Worm (Caenorhabditis elegans): Measurements from ENCODE around the gene ZK418.7.

Gene ZK418.7

DNA sequence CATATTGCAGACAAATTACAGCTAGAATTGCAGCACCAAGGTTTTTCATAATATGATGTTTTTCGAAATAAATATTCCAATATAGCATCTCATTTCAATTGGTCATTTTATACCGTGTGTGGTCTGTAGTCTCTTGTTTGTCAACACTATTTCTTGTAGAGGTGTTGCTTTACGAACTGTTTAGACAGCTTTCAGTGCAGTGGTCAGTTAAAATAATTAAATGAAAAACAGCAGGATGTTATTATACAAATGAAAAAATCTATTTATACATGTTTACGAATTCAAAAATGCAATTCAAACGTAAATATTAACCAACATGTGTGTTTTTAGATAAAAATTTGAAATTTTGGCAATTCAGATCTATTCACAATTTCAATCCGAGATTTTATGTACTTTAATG lies 31.2 kb upstream of the ZK418.7 start, which contains the start of gene B0280.7:
B0280.7 (minus strand) TSS at position 101 of the 400 bp plus-strand sequence.
- TF ChIP-seq ama-1 (optimal IDR thresholded peaks at IDR 0.05): no peak

DNA sequence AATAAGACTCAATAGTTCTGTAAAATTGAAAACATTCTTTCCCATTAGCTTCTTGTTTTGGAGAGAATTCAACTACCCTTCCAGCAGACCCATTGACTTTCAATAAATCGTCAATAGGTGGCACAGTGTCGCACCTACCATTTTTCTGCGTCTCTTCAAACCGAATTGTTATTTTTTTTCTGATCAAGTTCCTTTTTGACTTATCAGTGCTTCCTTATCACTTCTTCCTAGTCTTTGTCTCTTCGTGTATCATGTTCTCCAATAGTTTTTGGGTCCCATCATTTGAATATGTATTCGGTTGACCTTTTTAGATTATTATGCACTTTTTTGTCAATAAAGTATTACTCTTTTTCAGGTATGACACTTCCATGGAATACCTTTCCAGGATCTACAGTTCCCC lies 27.4 kb upstream of the ZK418.7 start, which contains the start of gene odd-1:
odd-1 (plus strand) TSS at position 349 of the 400 bp plus-strand sequence.
- no peak for TF ChIP-seq flt-1 (GFP tag; IDR thresholded peaks at IDR 0.05)
- TF ChIP-seq hmbx-1 (tag; optimal IDR thresholded peaks at IDR 0.05): no peak
- TF ChIP-seq tbx-37 (GFP tag; conservative IDR thresholded peaks at IDR 0.05): no peak
- TF ChIP-seq B0310.2 (tag; optimal IDR thresholded peaks at IDR 0.05): no peak
- TF ChIP-seq scrt-1 (GFP tag; IDR thresholded peaks at IDR 0.05): no peak
- no peak for TF ChIP-seq hnd-1 (tag; optimal IDR thresholded peaks at IDR 0.05)
- TF ChIP-seq ceh-13 (GFP tag; optimal IDR thresholded peaks at IDR 0.05): no peak
- no peak for TF ChIP-seq tra-4 (tag; optimal IDR thresholded peaks at IDR 0.05)
- no peak for TF ChIP-seq F13C5.2 (tag; optimal IDR thresholded peaks at IDR 0.05)
- no peak for TF ChIP-seq pes-1 (GFP tag; IDR thresholded peaks at IDR 0.05)
- no peak for TF ChIP-seq sea-1 (GFP tag; conservative IDR thresholded peaks at IDR 0.05)
- no peak for TF ChIP-seq ceh-36 (tag; optimal IDR thresholded peaks at IDR 0.05)
- no peak for TF ChIP-seq aly-1 (tag; optimal IDR thresholded peaks at IDR 0.05)

ce11 chrIII:7106854-7107253 lies 26.3 kb upstream of the ZK418.7 start:
- TF ChIP-seq hmg-4 (GFP tag; optimal IDR thresholded peaks at IDR 0.05): no peak
- TF ChIP-seq pes-1 (GFP tag; IDR thresholded peaks at IDR 0.05): no peak
- no peak for TF ChIP-seq ets-7 (tag; optimal IDR thresholded peaks at IDR 0.05)
- no peak for TF ChIP-seq sea-1 (GFP tag; conservative IDR thresholded peaks at IDR 0.05)
- no peak for TF ChIP-seq tbx-37 (GFP tag; conservative IDR thresholded peaks at IDR 0.05)
- TF ChIP-seq F13C5.2 (tag; optimal IDR thresholded peaks at IDR 0.05): no peak
- no peak for TF ChIP-seq flt-1 (GFP tag; IDR thresholded peaks at IDR 0.05)
- no peak for TF ChIP-seq ama-1 (optimal IDR thresholded peaks at IDR 0.05)
- no peak for TF ChIP-seq scrt-1 (GFP tag; IDR thresholded peaks at IDR 0.05)
- TF ChIP-seq B0310.2 (tag; optimal IDR thresholded peaks at IDR 0.05): no peak
- TF ChIP-seq aly-1 (tag; optimal IDR thresholded peaks at IDR 0.05): no peak
- no peak for TF ChIP-seq tbx-11 (GFP tag; IDR thresholded peaks at IDR 0.05)

- TF ChIP-seq flt-1 (GFP tag; IDR thresholded peaks at IDR 0.05) (no peak), ets-7 (tag; optimal IDR thresholded peaks at IDR 0.05) (no peak), B0310.2 (tag; optimal IDR thresholded peaks at IDR 0.05) (no peak), aly-1 (tag; optimal IDR thresholded peaks at IDR 0.05) (no peak), sea-1 (GFP tag; conservative IDR thresholded peaks at IDR 0.05) (no peak), tbx-11 (GFP tag; IDR thresholded peaks at IDR 0.05) (no peak), pes-1 (GFP tag; IDR thresholded peaks at IDR 0.05) (no peak), scrt-1 (GFP tag; IDR thresholded peaks at IDR 0.05) (no peak), hmg-4 (GFP tag; optimal IDR thresholded peaks at IDR 0.05) (no peak), ama-1 (optimal IDR thresholded peaks at IDR 0.05) (no peak), tbx-37 (GFP tag; conservative IDR thresholded peaks at IDR 0.05) (no peak), ceh-36 (tag; optimal IDR thresholded peaks at IDR 0.05) (no peak), tra-4 (tag; optimal IDR thresholded peaks at IDR 0.05) (no peak), F13C5.2 (tag; optimal IDR thresholded peaks at IDR 0.05) (no peak)
Observed at ce11 chrIII:7103940-7104440, 23.4 kb upstream of the ZK418.7 start, which contains the start of gene cpg-2. TSS of gene cpg-2 (minus strand) at chrIII:7103990.

- TF ChIP-seq ceh-13 (GFP tag; optimal IDR thresholded peaks at IDR 0.05) (no peak), pes-1 (GFP tag; IDR thresholded peaks at IDR 0.05) (no peak), hnd-1 (tag; optimal IDR thresholded peaks at IDR 0.05) (no peak), ama-1 (optimal IDR thresholded peaks at IDR 0.05) (no peak), tbx-11 (GFP tag; IDR thresholded peaks at IDR 0.05) (no peak), aly-1 (tag; optimal IDR thresholded peaks at IDR 0.05) (no peak), hmbx-1 (tag; optimal IDR thresholded peaks at IDR 0.05) (no peak), B0310.2 (tag; optimal IDR thresholded peaks at IDR 0.05) (no peak), ets-7 (tag; optimal IDR thresholded peaks at IDR 0.05) (no peak), scrt-1 (GFP tag; IDR thresholded peaks at IDR 0.05) (no peak), F13C5.2 (tag; optimal IDR thresholded peaks at IDR 0.05) (no peak), hmg-4 (GFP tag; optimal IDR thresholded peaks at IDR 0.05) (no peak), sea-1 (GFP tag; conservative IDR thresholded peaks at IDR 0.05) (no peak)
Observed at ce11 chrIII:7101814-7102477, 21.4 kb upstream of the ZK418.7 start.

DNA sequence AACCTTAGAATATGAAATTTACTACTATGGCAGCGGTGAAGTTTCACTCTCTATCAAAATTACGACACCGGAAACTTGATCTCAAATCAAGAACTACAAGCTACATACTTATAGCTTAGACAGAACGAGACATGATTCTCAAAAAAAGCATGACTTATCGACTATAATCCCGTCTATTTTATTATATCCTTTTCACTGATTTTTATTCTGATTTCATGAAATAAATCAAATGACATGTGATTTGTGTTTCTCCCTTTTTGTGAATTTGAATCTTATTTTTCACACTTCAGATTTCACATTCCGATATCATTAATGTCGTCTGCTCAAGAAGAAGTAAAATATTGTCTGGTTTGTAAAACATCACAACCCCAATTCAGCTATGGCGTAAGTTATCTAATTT lies 19.4 kb upstream of the ZK418.7 start, which contains the start of gene ZK418.11:
ZK418.11 (plus strand) TSS at position 289 of the 400 bp plus-strand sequence.
- no peak for TF ChIP-seq ceh-13 (GFP tag; optimal IDR thresholded peaks at IDR 0.05)
- no peak for TF ChIP-seq flt-1 (GFP tag; IDR thresholded peaks at IDR 0.05)
- no peak for TF ChIP-seq hnd-1 (tag; optimal IDR thresholded peaks at IDR 0.05)
- no peak for TF ChIP-seq F13C5.2 (tag; optimal IDR thresholded peaks at IDR 0.05)
- TF ChIP-seq aly-1 (tag; optimal IDR thresholded peaks at IDR 0.05): no peak
- no peak for TF ChIP-seq tra-4 (tag; optimal IDR thresholded peaks at IDR 0.05)
- no peak for TF ChIP-seq pes-1 (GFP tag; IDR thresholded peaks at IDR 0.05)
- TF ChIP-seq ama-1 (optimal IDR thresholded peaks at IDR 0.05): no peak
- no peak for TF ChIP-seq scrt-1 (GFP tag; IDR thresholded peaks at IDR 0.05)
- no peak for TF ChIP-seq ceh-36 (tag; optimal IDR thresholded peaks at IDR 0.05)
- no peak for TF ChIP-seq sea-1 (GFP tag; conservative IDR thresholded peaks at IDR 0.05)
- no peak for TF ChIP-seq hmg-4 (GFP tag; optimal IDR thresholded peaks at IDR 0.05)
- TF ChIP-seq ets-7 (tag; optimal IDR thresholded peaks at IDR 0.05): no peak
- no peak for TF ChIP-seq B0310.2 (tag; optimal IDR thresholded peaks at IDR 0.05)
- no peak for TF ChIP-seq tbx-37 (GFP tag; conservative IDR thresholded peaks at IDR 0.05)
- no peak for TF ChIP-seq tbx-11 (GFP tag; IDR thresholded peaks at IDR 0.05)
- no peak for TF ChIP-seq hmbx-1 (tag; optimal IDR thresholded peaks at IDR 0.05)

DNA sequence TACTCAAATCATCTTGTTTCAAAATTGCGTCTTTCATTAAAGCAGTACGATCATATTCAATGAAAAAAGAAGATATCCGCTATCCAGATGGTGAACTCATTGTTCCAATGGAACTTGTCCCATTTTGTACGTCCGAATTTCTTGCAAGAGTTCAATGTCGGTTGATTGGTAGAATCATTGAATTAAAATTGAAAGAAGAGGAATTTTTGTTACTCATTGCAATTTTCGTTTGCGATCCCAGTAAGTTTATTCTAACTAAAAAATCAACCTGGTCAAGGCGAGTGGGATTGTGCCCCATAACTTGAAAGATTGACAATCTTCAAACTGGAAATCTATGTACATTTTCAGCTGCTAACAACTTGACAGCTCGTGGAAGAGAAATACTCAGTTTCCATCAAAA lies 15.9 kb upstream of the ZK418.7 start:
- no peak for TF ChIP-seq pes-1 (GFP tag; IDR thresholded peaks at IDR 0.05)
- TF ChIP-seq sea-1 (GFP tag; conservative IDR thresholded peaks at IDR 0.05): no peak
- TF ChIP-seq tra-4 (tag; optimal IDR thresholded peaks at IDR 0.05): no peak
- TF ChIP-seq hnd-1 (tag; optimal IDR thresholded peaks at IDR 0.05): no peak
- no peak for TF ChIP-seq tbx-11 (GFP tag; IDR thresholded peaks at IDR 0.05)
- TF ChIP-seq ceh-13 (GFP tag; optimal IDR thresholded peaks at IDR 0.05): no peak
- no peak for TF ChIP-seq scrt-1 (GFP tag; IDR thresholded peaks at IDR 0.05)
- TF ChIP-seq ceh-36 (tag; optimal IDR thresholded peaks at IDR 0.05): no peak
- TF ChIP-seq hmg-4 (GFP tag; optimal IDR thresholded peaks at IDR 0.05): no peak
- no peak for TF ChIP-seq ama-1 (optimal IDR thresholded peaks at IDR 0.05)
- no peak for TF ChIP-seq flt-1 (GFP tag; IDR thresholded peaks at IDR 0.05)
- TF ChIP-seq F13C5.2 (tag; optimal IDR thresholded peaks at IDR 0.05): no peak
- no peak for TF ChIP-seq hmbx-1 (tag; optimal IDR thresholded peaks at IDR 0.05)
- TF ChIP-seq aly-1 (tag; optimal IDR thresholded peaks at IDR 0.05): no peak
- TF ChIP-seq ets-7 (tag; optimal IDR thresholded peaks at IDR 0.05): no peak
- no peak for TF ChIP-seq tbx-37 (GFP tag; conservative IDR thresholded peaks at IDR 0.05)
- no peak for TF ChIP-seq B0310.2 (tag; optimal IDR thresholded peaks at IDR 0.05)
